Fruit fly (Drosophila melanogaster): ENCODE results near the gene CG17026.

The CG17026 gene

dm6 chr3L:16015765-16016760 lies 40.9 kb downstream of the CG17026 start:
- no peak for TF ChIP-seq Sin3A (optimal IDR thresholded peaks at IDR 0.05)
- TF ChIP-seq insv (optimal IDR thresholded peaks at IDR 0.05), result no peak
- TF ChIP-seq Myc (optimal IDR thresholded peaks at IDR 0.05), result no peak
- TF ChIP-seq psq (optimal IDR thresholded peaks at IDR 0.05), result no peak
- no peak for TF ChIP-seq ttk (optimal IDR thresholded peaks at IDR 0.05)
- no peak for TF ChIP-seq h (optimal IDR thresholded peaks at IDR 0.05)

dm6 chr3L:16016911-16017310 lies 41.7 kb downstream of the CG17026 start:
- TF ChIP-seq Myc (optimal IDR thresholded peaks at IDR 0.05) (no peak), insv (optimal IDR thresholded peaks at IDR 0.05) (no peak), ttk (optimal IDR thresholded peaks at IDR 0.05) (no peak), psq (optimal IDR thresholded peaks at IDR 0.05) (no peak), Sin3A (optimal IDR thresholded peaks at IDR 0.05) (no peak), h (optimal IDR thresholded peaks at IDR 0.05) (no peak)

DNA sequence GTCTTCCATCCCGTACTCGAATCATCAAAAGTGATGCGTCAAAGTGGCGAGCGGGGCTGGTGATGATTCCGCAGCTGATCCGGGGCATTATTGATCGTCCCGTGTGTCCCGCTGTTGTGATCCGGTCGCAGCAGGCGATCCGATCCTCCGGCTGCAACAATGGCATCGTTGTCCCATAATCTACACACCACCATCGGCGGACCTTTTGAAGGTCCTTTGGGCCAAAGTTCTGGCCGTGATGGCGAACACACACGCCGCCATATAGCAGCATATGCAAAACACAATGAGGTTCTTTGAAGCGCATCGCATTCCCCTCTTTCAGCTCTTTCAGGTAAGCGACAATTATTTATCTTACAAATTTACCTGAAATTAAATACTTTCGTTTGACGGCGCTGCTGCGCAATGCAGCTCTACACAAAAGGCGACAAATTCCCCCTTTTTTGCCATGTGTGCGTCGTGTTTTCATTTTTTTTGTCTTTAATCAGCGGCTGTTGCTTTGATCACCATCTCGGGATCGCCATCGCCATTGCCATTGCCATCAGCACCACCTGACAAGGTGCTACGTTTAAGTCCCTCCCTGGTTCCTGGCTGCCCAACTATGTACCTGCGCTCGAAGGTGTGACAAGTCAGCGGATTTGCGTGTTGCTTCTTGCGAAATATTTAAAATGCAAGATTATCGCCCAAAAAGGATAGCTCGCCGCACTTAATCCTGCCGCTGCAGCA lies 42.5 kb downstream of the CG17026 start:
- TF ChIP-seq Sin3A (optimal IDR thresholded peaks at IDR 0.05), result no peak
- TF ChIP-seq psq (optimal IDR thresholded peaks at IDR 0.05), result no peak
- no peak for TF ChIP-seq h (optimal IDR thresholded peaks at IDR 0.05)
- no peak for TF ChIP-seq Myc (optimal IDR thresholded peaks at IDR 0.05)

- no peak for TF ChIP-seq insv (optimal IDR thresholded peaks at IDR 0.05)
Observed at dm6 chr3L:16018251-16018583, 43.0 kb downstream of the CG17026 start.

- TF ChIP-seq Myc (optimal IDR thresholded peaks at IDR 0.05), result no peak
- TF ChIP-seq Sin3A (optimal IDR thresholded peaks at IDR 0.05), result no peak
- TF ChIP-seq h (optimal IDR thresholded peaks at IDR 0.05), result no peak
- TF ChIP-seq ttk (optimal IDR thresholded peaks at IDR 0.05), result no peak
- TF ChIP-seq insv (optimal IDR thresholded peaks at IDR 0.05), result no peak
- no peak for TF ChIP-seq psq (optimal IDR thresholded peaks at IDR 0.05)
Observed at dm6 chr3L:16018721-16019120, 43.6 kb downstream of the CG17026 start.

DNA sequence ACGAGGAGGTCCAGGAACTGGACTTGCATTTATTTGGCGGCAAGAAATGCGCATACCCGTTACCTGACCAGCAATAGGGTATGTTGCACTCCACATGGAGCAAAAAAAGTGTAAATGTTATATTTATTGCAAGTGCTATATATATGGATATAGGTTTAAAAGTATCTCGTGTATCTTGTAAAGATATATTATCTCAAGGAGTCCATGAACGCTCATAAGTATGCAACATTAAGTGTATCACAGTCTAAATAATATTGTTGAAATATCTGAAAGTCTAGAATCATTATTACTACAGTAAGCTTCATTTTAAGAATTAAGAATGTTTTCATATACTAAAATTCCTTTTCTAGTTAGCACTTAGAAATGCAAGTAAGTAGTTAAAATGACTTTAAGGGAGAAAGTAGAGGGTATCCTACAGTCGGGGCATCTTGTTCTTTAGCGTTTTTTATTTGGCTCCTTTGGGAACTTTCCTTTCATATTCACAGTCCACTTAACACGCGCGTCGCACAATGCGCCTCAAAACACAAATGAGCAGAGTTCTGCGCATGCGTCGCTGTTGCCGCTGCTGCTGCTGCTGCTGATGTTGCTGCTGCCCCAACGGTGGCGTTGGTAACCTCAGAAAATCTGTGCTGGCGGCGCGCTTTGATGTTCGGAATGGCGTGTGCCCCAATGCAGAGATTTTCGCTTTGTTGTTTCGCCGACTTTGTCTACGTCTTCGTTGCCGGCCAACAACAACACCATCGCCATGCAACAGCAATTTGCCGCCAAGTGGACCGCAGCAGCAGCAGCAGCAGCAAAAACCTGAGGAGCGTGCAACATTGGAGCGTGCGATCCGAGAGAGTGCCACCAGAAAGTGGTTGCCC lies 44.2 kb downstream of the CG17026 start:
- no peak for TF ChIP-seq ttk (optimal IDR thresholded peaks at IDR 0.05)

- no peak for TF ChIP-seq insv (optimal IDR thresholded peaks at IDR 0.05)
Observed at dm6 chr3L:16021064-16021683, 46.0 kb downstream of the CG17026 start.

DNA sequence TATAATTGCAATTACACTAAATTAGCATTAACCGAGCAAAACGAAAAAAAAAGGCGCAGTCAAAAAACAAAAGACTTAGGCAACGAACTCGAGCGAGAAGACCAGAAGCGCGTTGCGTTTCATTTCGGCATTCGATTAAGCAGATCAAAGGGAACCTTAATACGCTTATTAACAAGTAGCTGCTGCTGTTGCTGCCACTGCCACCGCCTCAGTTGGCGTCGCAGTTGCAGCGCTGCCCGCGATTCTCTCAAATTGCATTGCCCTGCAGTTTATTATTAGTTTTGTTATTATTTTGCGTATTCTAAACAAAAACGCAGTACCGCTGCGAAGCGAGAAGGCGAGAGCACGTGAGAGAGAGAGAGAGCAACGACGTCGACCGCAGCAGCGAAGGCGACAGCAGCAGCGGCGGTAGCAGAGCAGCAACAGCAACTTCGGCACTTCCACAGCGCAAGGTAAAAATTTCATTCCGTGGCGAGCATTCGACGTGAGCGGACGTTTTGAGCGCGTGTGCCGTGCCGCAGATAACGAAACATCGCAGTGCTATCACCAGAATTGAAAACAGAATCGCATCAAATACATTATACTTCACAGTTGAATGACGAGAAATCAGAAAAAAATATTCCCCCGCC lies 48.0 kb downstream of the CG17026 start, which contains the start of gene Notum:
Notum (plus strand) TSS at position 461 of the 629 bp plus-strand sequence.
- TF ChIP-seq insv (optimal IDR thresholded peaks at IDR 0.05), result no peak
- no peak for TF ChIP-seq Sin3A (optimal IDR thresholded peaks at IDR 0.05)
- TF ChIP-seq Myc (optimal IDR thresholded peaks at IDR 0.05), result no peak
- TF ChIP-seq h (optimal IDR thresholded peaks at IDR 0.05), result no peak
- TF ChIP-seq ttk (optimal IDR thresholded peaks at IDR 0.05), result no peak
- TF ChIP-seq psq (optimal IDR thresholded peaks at IDR 0.05), result no peak

- no peak for TF ChIP-seq Sin3A (optimal IDR thresholded peaks at IDR 0.05)
- TF ChIP-seq insv (optimal IDR thresholded peaks at IDR 0.05), result no peak
- no peak for TF ChIP-seq Myc (optimal IDR thresholded peaks at IDR 0.05)
- TF ChIP-seq psq (optimal IDR thresholded peaks at IDR 0.05), result no peak
- TF ChIP-seq ttk (optimal IDR thresholded peaks at IDR 0.05), result no peak
- TF ChIP-seq h (optimal IDR thresholded peaks at IDR 0.05), result no peak
Observed at dm6 chr3L:16024276-16025019, 49.3 kb downstream of the CG17026 start.

dm6 chr3L:16025020-16025680 lies 50.0 kb downstream of the CG17026 start:
- TF ChIP-seq h (optimal IDR thresholded peaks at IDR 0.05) (no peak), ttk (optimal IDR thresholded peaks at IDR 0.05) (no peak), Myc (optimal IDR thresholded peaks at IDR 0.05) (no peak), Sin3A (optimal IDR thresholded peaks at IDR 0.05) (no peak), psq (optimal IDR thresholded peaks at IDR 0.05) (no peak), insv (optimal IDR thresholded peaks at IDR 0.05) (no peak)
